Worm (Caenorhabditis elegans): ENCODE data around the gene Y26G10.1.

The Y26G10.1 gene

DNA sequence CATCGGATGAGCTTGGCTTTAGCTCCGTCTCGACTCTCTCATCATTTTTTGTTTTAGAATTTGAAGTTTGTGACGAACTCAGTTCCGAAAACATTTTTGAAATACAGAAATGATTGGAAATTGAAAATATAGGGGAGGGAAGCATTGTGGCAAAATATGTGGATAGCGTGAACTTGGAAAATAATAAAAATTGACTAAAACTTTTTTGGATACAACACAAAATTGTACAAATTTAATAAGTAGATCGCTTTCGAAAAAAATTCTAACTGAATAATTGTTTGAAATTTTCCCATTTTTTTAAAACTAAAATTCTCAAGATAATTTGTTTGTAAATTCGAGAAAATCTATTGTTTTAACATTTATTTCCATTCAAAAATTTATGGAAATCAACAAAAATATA is 11.9 kb downstream of the Y26G10.1 start, which contains the start of gene F59A1.15:
F59A1.15 (minus strand) TSS at position 101 of the 400 bp plus-strand sequence.
- no peak for TF ChIP-seq T23F11.4 (GFP tag; optimal IDR thresholded peaks at IDR 0.05)
- no peak for TF ChIP-seq ets-4 (tag; optimal IDR thresholded peaks at IDR 0.05)
- TF ChIP-seq unc-3 (GFP tag; conservative IDR thresholded peaks at IDR 0.05): no peak
- no peak for TF ChIP-seq unc-3 (tag; optimal IDR thresholded peaks at IDR 0.05)
- no peak for TF ChIP-seq ttx-3 (tag; optimal IDR thresholded peaks at IDR 0.05)
- TF ChIP-seq C38D4.7 (GFP tag; optimal IDR thresholded peaks at IDR 0.05): no peak
- TF ChIP-seq nhr-11 (tag; optimal IDR thresholded peaks at IDR 0.05): no peak
- TF ChIP-seq ceh-45 (GFP tag; IDR thresholded peaks at IDR 0.05): no peak
- no peak for TF ChIP-seq nhr-232 (tag; optimal IDR thresholded peaks at IDR 0.05)
- TF ChIP-seq pax-1 (tag; optimal IDR thresholded peaks at IDR 0.05): no peak
- no peak for TF ChIP-seq npax-4 (tag; optimal IDR thresholded peaks at IDR 0.05)
- TF ChIP-seq ceh-2 (tag; optimal IDR thresholded peaks at IDR 0.05): no peak
- no peak for TF ChIP-seq dmd-4 (tag; optimal IDR thresholded peaks at IDR 0.05; ENCODE audit: borderline replicate concordance)
- TF ChIP-seq ref-2 (tag; optimal IDR thresholded peaks at IDR 0.05): no peak
- TF ChIP-seq ceh-22 (tag; optimal IDR thresholded peaks at IDR 0.05): no peak

- TF ChIP-seq hlh-15 (tag; optimal IDR thresholded peaks at IDR 0.05) (no peak), ztf-16 (tag; optimal IDR thresholded peaks at IDR 0.05) (no peak), K09A11.1 (tag; optimal IDR thresholded peaks at IDR 0.05; ENCODE audit: insufficient read depth) (no peak), fkh-10 (GFP tag; optimal IDR thresholded peaks at IDR 0.05) (no peak), fax-1 (tag; optimal IDR thresholded peaks at IDR 0.05) (no peak), unc-86 (tag; optimal IDR thresholded peaks at IDR 0.05) (no peak), ceh-18 (tag; optimal IDR thresholded peaks at IDR 0.05) (no peak), dve-1 (tag; optimal IDR thresholded peaks at IDR 0.05) (no peak), ahr-1 (tag; optimal IDR thresholded peaks at IDR 0.05) (no peak), hlh-13 (GFP tag; optimal IDR thresholded peaks at IDR 0.05) (no peak), syd-9 (tag; optimal IDR thresholded peaks at IDR 0.05) (no peak), Y22D7AL.16 (tag; optimal IDR thresholded peaks at IDR 0.05) (no peak), hlh-8 (tag; optimal IDR thresholded peaks at IDR 0.05) (no peak), ceh-6 (GFP tag; optimal IDR thresholded peaks at IDR 0.05) (no peak), nfya-1 (tag; optimal IDR thresholded peaks at IDR 0.05) (no peak)
Observed at ce11 chrV:17683290-17683689, 12.4 kb downstream of the Y26G10.1 start.

ce11 chrV:17676553-17676952 is 19.1 kb downstream of the Y26G10.1 start, which contains the start of gene str-92:
Gene str-92, minus strand, starts transcription at chrV:17676653.
- TF ChIP-seq sox-2 (GFP tag; IDR thresholded peaks at IDR 0.05) (no peak), pha-2 (tag; optimal IDR thresholded peaks at IDR 0.05) (no peak), K09A11.1 (tag; optimal IDR thresholded peaks at IDR 0.05; ENCODE audit: insufficient read depth) (no peak), pag-3 (tag; optimal IDR thresholded peaks at IDR 0.05; ENCODE audit: borderline replicate concordance) (no peak), pros-1 (tag; optimal IDR thresholded peaks at IDR 0.05) (no peak), pat-9 (tag; optimal IDR thresholded peaks at IDR 0.05) (no peak), pqm-1 (tag; optimal IDR thresholded peaks at IDR 0.05) (no peak), hlh-6 (tag; optimal IDR thresholded peaks at IDR 0.05) (no peak), unc-86 (tag; optimal IDR thresholded peaks at IDR 0.05) (no peak)

ce11 chrV:17673343-17673742 is 22.4 kb downstream of the Y26G10.1 start, which contains the start of gene str-93:
Gene str-93, minus strand, starts transcription at chrV:17673443.
- TF ChIP-seq sox-2 (GFP tag; IDR thresholded peaks at IDR 0.05) (no peak), pqm-1 (tag; optimal IDR thresholded peaks at IDR 0.05) (no peak)

Measured in whole organism, late embryonic.